Fruit fly (Drosophila melanogaster) S2 (cell line): ENCODE measurements around the gene CG12239.

Experiments used
- CG8478 ChIP-seq: fragments of >200 bp; optimal IDR thresholded peaks from 2 replicates; lab custom pipeline; 2018
- CTCF ChIP-seq, 2 experiments: fragments of >200 bp; optimal IDR thresholded peaks; 2 replicates each; lab custom pipeline; 2018

DNA sequence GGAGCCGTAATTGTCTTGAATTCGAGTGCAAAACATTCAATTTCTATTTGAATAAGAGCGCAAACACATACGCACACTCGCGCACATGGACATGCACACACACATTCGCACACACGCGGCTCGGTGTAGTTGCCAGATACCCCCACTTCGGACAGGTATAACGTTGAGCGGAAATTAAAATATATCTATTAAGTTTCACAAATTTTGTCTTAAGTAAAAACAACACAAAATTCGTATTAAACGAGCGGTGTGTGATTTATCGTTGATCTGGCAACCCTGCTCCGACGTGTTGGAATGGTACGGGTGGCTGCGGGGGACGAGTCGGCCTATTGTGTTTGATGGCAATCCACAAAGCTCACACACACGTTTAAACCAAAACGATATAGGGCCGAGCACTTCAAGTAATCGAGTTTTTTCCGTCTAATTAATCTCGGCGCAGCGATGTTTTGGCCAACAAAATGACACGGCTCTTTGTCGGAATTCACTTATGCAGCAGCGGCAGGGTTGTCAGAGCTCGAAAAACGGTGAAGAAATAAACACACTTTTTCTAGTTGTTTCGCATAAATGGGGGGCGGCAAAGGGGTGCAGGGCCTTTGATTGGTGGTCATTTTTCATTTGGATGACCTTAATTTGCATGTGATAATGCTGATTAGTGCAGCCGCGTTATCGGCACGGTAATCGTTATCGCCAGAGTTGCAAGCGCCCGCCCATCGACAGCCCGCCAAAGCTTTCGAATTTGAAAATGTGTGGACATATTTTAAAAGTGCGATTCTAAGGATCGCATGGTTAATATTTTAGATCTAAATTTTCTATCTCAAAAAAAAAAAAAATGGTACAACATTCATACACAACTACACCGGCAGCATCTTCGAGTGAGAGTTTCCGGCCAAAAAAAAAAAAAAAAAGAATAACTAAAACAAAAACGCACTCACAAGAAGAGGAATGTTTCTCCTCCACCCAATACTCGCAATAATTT lies 45.8 kb upstream of the CG12239 start:
- TF ChIP-seq CTCF (optimal IDR thresholded peaks at IDR 0.05; lab: Kevin White, UChicago) (no peak), CG8478 (lab: Kevin White, UChicago) (no peak)
